Fruit fly (Drosophila melanogaster) whole organism, pupa: ENCODE data around the gene CG7420.

ENCODE experiments used
- CG10348 ChIP-seq: fragments of 200-800 bp; sonication (Bioruptor generic); IDR thresholded peaks from 2 replicates; pipeline ENCODE4 v1.3.6; 2022; ENCODE audit warnings: missing biosample characterization, missing genetic modification characterization
- CG12605 ChIP-seq: fragments of 200-800 bp; sonication (Bioruptor generic); IDR thresholded peaks from 2 replicates; pipeline ENCODE4 v1.3.6; 2022; ENCODE audit warnings: missing biosample characterization, missing genetic modification characterization
- CG13204 ChIP-seq: fragments of 200-800 bp; sonication (Bioruptor generic); optimal IDR thresholded peaks from 2 replicates; lab custom pipeline; 2018; ENCODE audit warnings: missing biosample characterization, mild to moderate bottlenecking, missing genetic modification characterization, moderate library complexity
- CG14655 ChIP-seq: fragments of 200-800 bp; sonication (Bioruptor generic); optimal IDR thresholded peaks from 3 replicates; lab custom pipeline; 2017; ENCODE audit warnings: mild to moderate bottlenecking, missing biosample characterization, missing genetic modification reagents, missing genetic modification characterization
- CG15710 ChIP-seq: fragments of 200-800 bp; sonication (Bioruptor generic); optimal IDR thresholded peaks from 2 replicates; lab custom pipeline; 2018; ENCODE audit warnings: missing biosample characterization, mild to moderate bottlenecking, missing genetic modification characterization, moderate library complexity
- CG17806 ChIP-seq: fragments of 200-800 bp; sonication (Bioruptor generic); optimal IDR thresholded peaks from 2 replicates; lab custom pipeline; 2018; ENCODE audit warnings: missing biosample characterization, mild to moderate bottlenecking, missing genetic modification characterization, moderate library complexity
- CG32121 ChIP-seq: fragments of 200-800 bp; sonication (Bioruptor generic); IDR thresholded peaks from 2 replicates; pipeline ENCODE4 v1.3.6; 2022; ENCODE audit warnings: missing biosample characterization, missing genetic modification characterization
- CG34367 ChIP-seq: fragments of 200-800 bp; sonication (Bioruptor generic); optimal IDR thresholded peaks from 2 replicates; lab custom pipeline; 2018; ENCODE audit warnings: missing biosample characterization, mild to moderate bottlenecking, missing genetic modification characterization
- CG4496 ChIP-seq: fragments of 200-800 bp; sonication (Bioruptor generic); IDR thresholded peaks from 3 replicates; pipeline ENCODE4 v1.3.6; 2022; ENCODE audit warnings: missing biosample characterization, missing genetic modification characterization
- CG8159 ChIP-seq: fragments of 200-800 bp; sonication (Bioruptor generic); optimal IDR thresholded peaks from 3 replicates; lab custom pipeline; 2018; ENCODE audit warnings: missing biosample characterization, mild to moderate bottlenecking, missing genetic modification characterization, moderate library complexity
- CG8301 ChIP-seq: fragments of 200-800 bp; sonication (Bioruptor generic); optimal IDR thresholded peaks from 2 replicates; lab custom pipeline; 2018; ENCODE audit warnings: missing biosample characterization, mild to moderate bottlenecking, missing genetic modification characterization
- CG9948 ChIP-seq: fragments of 200-800 bp; sonication (Bioruptor generic); optimal IDR thresholded peaks from 2 replicates; lab custom pipeline; 2018; ENCODE audit warnings: missing biosample characterization, mild to moderate bottlenecking, missing genetic modification characterization, moderate library complexity
- D1 ChIP-seq: fragments of 200-800 bp; sonication (Bioruptor generic); optimal IDR thresholded peaks from 2 replicates; lab custom pipeline; 2018; ENCODE audit warnings: missing biosample characterization, mild to moderate bottlenecking, missing genetic modification characterization, moderate library complexity
- EcR ChIP-seq: fragments of 200-800 bp; sonication (Bioruptor generic); optimal IDR thresholded peaks from 3 replicates; lab custom pipeline; 2019; ENCODE audit warnings: missing biosample characterization, missing genetic modification characterization, mild to moderate bottlenecking, moderate library complexity, missing genetic modification reagents
- Ets98B ChIP-seq: fragments of 200-800 bp; sonication (Bioruptor generic); IDR thresholded peaks from 2 replicates; pipeline ENCODE4 v1.3.6; 2022; ENCODE audit warnings: missing biosample characterization, missing genetic modification characterization
- Pif1A ChIP-seq: fragments of 200-800 bp; sonication (Bioruptor generic); optimal IDR thresholded peaks from 3 replicates; lab custom pipeline; 2016; ENCODE audit warnings: missing biosample characterization, missing genetic modification characterization
- Pif1B ChIP-seq: fragments of 200-800 bp; sonication (Bioruptor generic); optimal IDR thresholded peaks from 3 replicates; lab custom pipeline; 2016; ENCODE audit warnings: missing biosample characterization, missing genetic modification characterization
- Snoo ChIP-seq: fragments of 200-800 bp; sonication (Bioruptor generic); optimal IDR thresholded peaks from 3 replicates; lab custom pipeline; 2017; ENCODE audit warnings: missing biosample characterization, mild to moderate bottlenecking, missing genetic modification characterization, inconsistent platforms
- fd96Ca ChIP-seq: fragments of 200-800 bp; sonication (Bioruptor generic); IDR thresholded peaks from 3 replicates; pipeline ENCODE4 v1.3.6; 2022; ENCODE audit warnings: missing biosample characterization, missing genetic modification characterization
- gl ChIP-seq: fragments of 200-800 bp; sonication (Bioruptor generic); optimal IDR thresholded peaks from 2 replicates; lab custom pipeline; 2018; ENCODE audit warnings: missing biosample characterization, mild to moderate bottlenecking, missing genetic modification characterization
- rn ChIP-seq: fragments of 200-800 bp; sonication (Bioruptor generic); IDR thresholded peaks from 2 replicates; pipeline ENCODE4 v1.3.6; 2022; ENCODE audit warnings: missing biosample characterization, missing genetic modification characterization

CG7420 gene

dm6 chr2L:1456305-1456704 lies 46.4 kb downstream of the CG7420 start:
- peak; percentile 46 for TF ChIP-seq CG32121 (GFP tag; lab: Robert Waterston, UW)
- peak; percentile 50 for TF ChIP-seq Pif1A
- no peak; the same call in 1 of the 2 replicates for TF ChIP-seq Ets98B (GFP tag; lab: Robert Waterston, UW)
- TF ChIP-seq rn (GFP tag; lab: Robert Waterston, UW): no peak
- peak; percentile 76 for TF ChIP-seq CG14655 (GFP tag; lab: Kevin White, UChicago)
- no peak for TF ChIP-seq D1
- peak; percentile 71 for TF ChIP-seq CG15710 (tag; lab: Kevin White, UChicago)
- TF ChIP-seq CG17806 (tag; lab: Kevin White, UChicago): peak; percentile 84
- TF ChIP-seq EcR (GFP tag; lab: Kevin White, UChicago): no peak
- peak; percentile 57 for TF ChIP-seq CG34367 (tag; lab: Kevin White, UChicago)
- peak; percentile 75 for TF ChIP-seq CG8301 (tag; lab: Kevin White, UChicago)
- TF ChIP-seq CG10348 (GFP tag; lab: Robert Waterston, UW): no peak
- peak; percentile 78 for TF ChIP-seq CG8159 (tag; lab: Kevin White, UChicago)
- no peak for TF ChIP-seq CG13204 (GFP tag; lab: Kevin White, UChicago)
- peak; percentile 47 for TF ChIP-seq gl (tag; lab: Kevin White, UChicago)
- TF ChIP-seq Snoo (tag; lab: Kevin White, UChicago): peak; percentile 0
- peak; percentile 29; the same call in 1 of the 3 replicates for TF ChIP-seq CG4496
- peak; percentile 82 for TF ChIP-seq CG9948 (tag; lab: Kevin White, UChicago)
- TF ChIP-seq Pif1B (GFP tag; lab: Kevin White, UChicago): peak; percentile 29
- peak; percentile 62 for TF ChIP-seq CG12605 (GFP tag; lab: Robert Waterston, UW)
- no peak for TF ChIP-seq fd96Ca (GFP tag; lab: Robert Waterston, UW)
- TF ChIP-seq, all 21 proteins: peak for 14

dm6 chr2L:1455498-1455897 lies 47.2 kb downstream of the CG7420 start:
- TF ChIP-seq CG34367 (tag; lab: Kevin White, UChicago) (peak; percentile 4), CG9948 (tag; lab: Kevin White, UChicago) (peak; percentile 68), CG14655 (GFP tag; lab: Kevin White, UChicago) (peak; percentile 60), CG15710 (tag; lab: Kevin White, UChicago) (peak; percentile 35), Snoo (tag; lab: Kevin White, UChicago) (no peak), rn (GFP tag; lab: Robert Waterston, UW) (no peak), Pif1A (no peak), CG8301 (tag; lab: Kevin White, UChicago) (peak; percentile 53), CG17806 (tag; lab: Kevin White, UChicago) (peak; percentile 62), gl (tag; lab: Kevin White, UChicago) (no peak), CG8159 (tag; lab: Kevin White, UChicago) (peak; percentile 70)
